Worm (Caenorhabditis elegans) whole organism, L3 larva: ENCODE measurements around the gene F41G4.13.

Source experiments
- ZK546.5 ChIP-seq: sonication (generic microtip); optimal IDR thresholded peaks from 2 replicates; lab custom pipeline; 2017; ENCODE audit warnings: missing biosample characterization, missing genetic modification characterization
- aly-2 ChIP-seq: fragments of 150-350 bp; optimal IDR thresholded peaks from 2 replicates; lab custom pipeline; 2014; ENCODE audit warnings: missing biosample characterization, missing genetic modification characterization
- ama-1 ChIP-seq: fragments of 150-350 bp; optimal IDR thresholded peaks from 2 replicates; lab custom pipeline; 2018
- ceh-16 ChIP-seq: sonication (generic microtip); optimal IDR thresholded peaks from 2 replicates; lab custom pipeline; 2017; ENCODE audit warnings: missing biosample characterization, missing genetic modification characterization
- ceh-82 ChIP-seq: fragments of 150-350 bp; optimal IDR thresholded peaks from 2 replicates; lab custom pipeline; 2014; ENCODE audit warnings: missing biosample characterization, missing genetic modification characterization
- ceh-9 ChIP-seq: sonication (generic microtip); optimal IDR thresholded peaks from 2 replicates; lab custom pipeline; 2018; ENCODE audit warnings: missing biosample characterization, missing genetic modification characterization
- daf-12 ChIP-seq: fragments of 150-350 bp; optimal IDR thresholded peaks from 2 replicates; lab custom pipeline; 2014; ENCODE audit warnings: missing biosample characterization, missing genetic modification reagents, missing genetic modification characterization
- egl-27 ChIP-seq: sonication (generic microtip); optimal IDR thresholded peaks from 4 replicates; lab custom pipeline; 2017; ENCODE audit warnings: missing biosample characterization, missing genetic modification reagents, missing genetic modification characterization
- egl-5 ChIP-seq: fragments of 150-350 bp; optimal IDR thresholded peaks from 2 replicates; lab custom pipeline; 2017; ENCODE audit warnings: missing biosample characterization, missing genetic modification reagents, missing genetic modification characterization, inconsistent platforms
- elt-2 ChIP-seq: sonication (generic microtip); optimal IDR thresholded peaks from 2 replicates; lab custom pipeline; 2016; ENCODE audit warnings: missing genetic modification reagents, mild to moderate bottlenecking, missing genetic modification characterization, missing compliant biosample characterization
- elt-3 ChIP-seq, 3 experiments: fragments of 150-350 bp in 1 of 3; sonication (generic microtip) in 2 of 3; optimal IDR thresholded peaks; 2 replicates in 2 of 3; 4 replicates in 1 of 3; lab custom pipeline; 2014 to 2017; ENCODE audit warnings: missing biosample characterization in 3 of 3, missing genetic modification characterization in 3 of 3
- eor-1 ChIP-seq, 2 experiments: fragments of 150-350 bp; optimal IDR thresholded peaks; 2 replicates each; lab custom pipeline; 2014 to 2018; ENCODE audit warnings: missing biosample characterization in 2 of 2, missing genetic modification characterization in 2 of 2
- fkh-10 ChIP-seq: sonication (generic microtip); optimal IDR thresholded peaks from 2 replicates; lab custom pipeline; 2017; ENCODE audit warnings: missing biosample characterization, missing genetic modification reagents, missing genetic modification characterization
- fkh-2 ChIP-seq: fragments of 150-350 bp; optimal IDR thresholded peaks from 2 replicates; lab custom pipeline; 2014; ENCODE audit warnings: missing biosample characterization, missing genetic modification reagents, missing genetic modification characterization
- hmg-11 ChIP-seq: sonication (generic microtip); optimal IDR thresholded peaks from 2 replicates; lab custom pipeline; 2016; ENCODE audit warnings: missing genetic modification characterization, missing compliant biosample characterization
- jun-1 ChIP-seq: fragments of 150-350 bp; optimal IDR thresholded peaks from 2 replicates; lab custom pipeline; 2014; ENCODE audit warnings: missing biosample characterization, missing genetic modification reagents, missing genetic modification characterization
- lin-15B ChIP-seq: fragments of 150-350 bp; optimal IDR thresholded peaks from 2 replicates; lab custom pipeline; 2014; ENCODE audit warnings: missing biosample characterization, missing genetic modification characterization
- lin-39 ChIP-seq: fragments of 150-350 bp; optimal IDR thresholded peaks from 2 replicates; lab custom pipeline; 2018; ENCODE audit warnings: missing biosample characterization, missing genetic modification reagents, missing genetic modification characterization
- lsy-12 ChIP-seq: sonication (generic microtip); optimal IDR thresholded peaks from 2 replicates; lab custom pipeline; 2016; ENCODE audit warnings: mild to moderate bottlenecking, missing genetic modification characterization, missing compliant biosample characterization
- mml-1 ChIP-seq: fragments of 150-350 bp; sonication (generic microtip); optimal IDR thresholded peaks from 3 replicates; lab custom pipeline; 2014; ENCODE audit warnings: missing biosample characterization, missing genetic modification characterization
- nfya-1 ChIP-seq: sonication (generic microtip); optimal IDR thresholded peaks from 2 replicates; lab custom pipeline; 2017; ENCODE audit warnings: missing genetic modification characterization, mild to moderate bottlenecking, missing compliant biosample characterization, antibody characterized with exemption, moderate library complexity; ENCODE audit not compliant: insufficient read depth
- nhr-11 ChIP-seq: fragments of 150-350 bp; optimal IDR thresholded peaks from 2 replicates; lab custom pipeline; 2014; ENCODE audit warnings: missing biosample characterization, missing genetic modification characterization
- nhr-23 ChIP-seq: fragments of 150-350 bp; optimal IDR thresholded peaks from 2 replicates; lab custom pipeline; 2014; ENCODE audit warnings: missing biosample characterization, missing genetic modification reagents, missing genetic modification characterization
- nhr-237 ChIP-seq: fragments of 150-350 bp; optimal IDR thresholded peaks from 2 replicates; lab custom pipeline; 2014; ENCODE audit warnings: missing biosample characterization, missing genetic modification characterization
- nhr-25 ChIP-seq: sonication (generic microtip); optimal IDR thresholded peaks from 2 replicates; lab custom pipeline; 2017; ENCODE audit warnings: missing biosample characterization, missing genetic modification characterization
- nhr-28 ChIP-seq: fragments of 150-350 bp; optimal IDR thresholded peaks from 2 replicates; lab custom pipeline; 2014; ENCODE audit warnings: missing biosample characterization, missing genetic modification characterization
- nhr-67 ChIP-seq: fragments of 150-350 bp; optimal IDR thresholded peaks from 2 replicates; lab custom pipeline; 2014; ENCODE audit warnings: missing biosample characterization, missing genetic modification characterization
- nhr-76 ChIP-seq: fragments of 150-350 bp; sonication (generic microtip); optimal IDR thresholded peaks from 5 replicates; lab custom pipeline; 2014; ENCODE audit warnings: missing biosample characterization, missing genetic modification characterization
- nhr-77 ChIP-seq: fragments of 150-350 bp; optimal IDR thresholded peaks from 2 replicates; lab custom pipeline; 2014; ENCODE audit warnings: missing biosample characterization, missing genetic modification characterization
- pha-4 ChIP-seq: fragments of 150-350 bp; optimal IDR thresholded peaks from 2 replicates; lab custom pipeline; 2014; ENCODE audit warnings: missing biosample characterization, missing genetic modification reagents, missing genetic modification characterization
- pqm-1 ChIP-seq: fragments of 150-350 bp; optimal IDR thresholded peaks from 2 replicates; lab custom pipeline; 2017; ENCODE audit warnings: missing biosample characterization, missing genetic modification characterization, inconsistent platforms
- sea-2 ChIP-seq: fragments of 150-350 bp; sonication (generic microtip); optimal IDR thresholded peaks from 4 replicates; lab custom pipeline; 2014; ENCODE audit warnings: missing biosample characterization, missing genetic modification reagents, missing genetic modification characterization
- skn-1 ChIP-seq: fragments of 150-350 bp; optimal IDR thresholded peaks from 2 replicates; lab custom pipeline; 2014; ENCODE audit warnings: missing biosample characterization, missing genetic modification characterization
- snpc-4 ChIP-seq: fragments of 150-350 bp; optimal IDR thresholded peaks from 2 replicates; lab custom pipeline; 2014; ENCODE audit warnings: missing biosample characterization, missing genetic modification characterization
- unc-39 ChIP-seq: sonication (generic microtip); optimal IDR thresholded peaks from 4 replicates; lab custom pipeline; 2017; ENCODE audit warnings: missing biosample characterization, missing genetic modification characterization
- unc-62 ChIP-seq: fragments of 150-350 bp; sonication (generic microtip); optimal IDR thresholded peaks from 4 replicates; lab custom pipeline; 2014; ENCODE audit warnings: missing biosample characterization, missing genetic modification reagents, missing genetic modification characterization
- zag-1 ChIP-seq: fragments of 150-350 bp; optimal IDR thresholded peaks from 2 replicates; lab custom pipeline; 2014; ENCODE audit warnings: missing biosample characterization, missing genetic modification characterization
- ztf-11 ChIP-seq: fragments of 150-350 bp; optimal IDR thresholded peaks from 2 replicates; lab custom pipeline; 2014; ENCODE audit warnings: missing biosample characterization, missing genetic modification characterization
- ztf-4 ChIP-seq: fragments of 150-350 bp; optimal IDR thresholded peaks from 2 replicates; lab custom pipeline; 2014; ENCODE audit warnings: missing biosample characterization, missing genetic modification characterization

Gene F41G4.13

ce11 chrX:16813148-16813547 lies 21.4 kb downstream of the F41G4.13 start:
- TF ChIP-seq pqm-1 (tag; lab: Kevin White, UChicago) (peak; percentile 82), pha-4 (tag; lab: Kevin White, UChicago) (peak; percentile 82), jun-1 (peak; percentile 33), egl-5 (tag; lab: Kevin White, UChicago) (no peak), elt-2 (tag; lab: Kevin White, UChicago) (peak; percentile 82)

ce11 chrX:16811974-16812373 lies 22.6 kb downstream of the F41G4.13 start:
- TF ChIP-seq nhr-28 (tag; lab: Kevin White, UChicago) (no peak), lin-39 (peak; percentile 19), ceh-82 (no peak), zag-1 (tag; lab: Kevin White, UChicago) (no peak), jun-1 (no peak), lin-15B (tag; lab: Kevin White, UChicago) (no peak)

ce11 chrX:16809689-16810088 lies 24.9 kb downstream of the F41G4.13 start:
- TF ChIP-seq ztf-11 (no peak), ztf-4 (tag; lab: Kevin White, UChicago) (no peak), nhr-11 (no peak), ceh-82 (no peak), hmg-11 (tag; lab: Kevin White, UChicago) (no peak), unc-39 (tag; lab: Kevin White, UChicago) (no peak), fkh-10 (GFP tag; lab: Kevin White, UChicago) (no peak), nhr-76 (no peak), aly-2 (tag; lab: Kevin White, UChicago) (no peak), nfya-1 (no peak), nhr-28 (tag; lab: Kevin White, UChicago) (no peak), eor-1 (tag; optimal IDR thresholded peaks at IDR 0.05; lab: Kevin White, UChicago) (no peak)

ce11 chrX:16808526-16808925 lies 26.1 kb downstream of the F41G4.13 start:
- TF ChIP-seq snpc-4 (tag; lab: Kevin White, UChicago) (no peak), zag-1 (tag; lab: Kevin White, UChicago) (no peak), aly-2 (tag; lab: Kevin White, UChicago) (no peak), daf-12 (tag; lab: Kevin White, UChicago) (no peak), nhr-77 (no peak), ama-1 (no peak), nfya-1 (no peak), ZK546.5 (no peak), skn-1 (tag; lab: Kevin White, UChicago) (no peak), ceh-16 (tag; lab: Kevin White, UChicago) (no peak), sea-2 (GFP tag; lab: Kevin White, UChicago) (no peak), fkh-2 (no peak), lsy-12 (no peak), egl-27 (no peak), ceh-9 (tag; lab: Kevin White, UChicago) (no peak), ztf-4 (tag; lab: Kevin White, UChicago) (no peak), mml-1 (tag; lab: Kevin White, UChicago) (no peak), nhr-76 (no peak), nhr-237 (tag; lab: Kevin White, UChicago) (no peak), unc-62 (GFP tag; lab: Kevin White, UChicago) (no peak)

ce11 chrX:16807015-16807414 lies 27.6 kb downstream of the F41G4.13 start, which contains the start of gene mec-4:
mec-4 (minus strand) TSS chrX:16807115.
- TF ChIP-seq nhr-23 (no peak), elt-3 (tag; optimal IDR thresholded peaks at IDR 0.05; lab: Kevin White, UChicago) (no peak), lin-15B (tag; lab: Kevin White, UChicago) (no peak), jun-1 (no peak), lin-39 (no peak), skn-1 (tag; lab: Kevin White, UChicago) (no peak), nhr-67 (tag; lab: Kevin White, UChicago) (no peak), ceh-16 (tag; lab: Kevin White, UChicago) (no peak), mml-1 (tag; lab: Kevin White, UChicago) (no peak), zag-1 (tag; lab: Kevin White, UChicago) (no peak), nhr-25 (tag; lab: Kevin White, UChicago) (no peak)
- TF ChIP-seq, all 47 proteins: peak for 0
